Comparison of ENCODE assay signal across 2 fruit fly cellular contexts in the genomic region with DNA sequence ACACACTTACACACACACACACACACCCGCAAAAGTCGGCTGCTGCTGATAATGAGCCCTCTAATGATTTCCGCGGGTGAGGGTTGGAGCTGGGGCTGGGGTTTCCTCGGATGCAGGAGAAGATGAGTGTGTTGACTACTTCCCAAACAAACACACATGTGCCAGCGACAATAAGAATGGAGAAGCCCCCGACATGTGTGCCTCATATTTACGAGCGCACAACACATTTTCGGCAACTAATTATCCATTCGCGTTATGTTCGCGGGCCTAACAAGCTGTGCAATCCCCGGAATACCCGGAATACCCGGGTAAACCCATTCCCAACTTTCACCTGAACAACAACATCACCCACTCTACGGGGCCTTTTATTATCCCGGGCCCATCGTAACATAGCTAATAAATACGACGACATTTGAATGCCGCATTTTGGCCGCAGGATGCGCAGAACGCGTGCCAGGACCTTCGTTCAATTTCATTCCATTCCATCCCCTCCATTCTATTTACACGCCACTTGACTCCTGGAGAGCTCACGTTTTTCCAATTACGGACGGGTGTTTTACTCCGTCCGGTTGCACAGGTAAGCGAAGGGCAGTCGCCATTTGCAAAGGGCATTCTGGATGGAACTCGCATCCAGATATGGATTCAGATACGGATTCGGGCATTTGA.
TF ChIP-seq lines count a peak whose summit lies in the region.

No protein-coding gene starts in this region.

- TF ChIP-seq CTCF in whole organism, embryonic (GFP tag; optimal IDR thresholded peaks at IDR 0.05; lab: Kevin White, UChicago) = no peak

TF ChIP-seq in whole organism, embryonic, 481 proteins besides CTCF, POLR2A, EP300 and RAD21 (continues in another document):
- no peak for TF ChIP-seq pzg (GFP tag; optimal IDR thresholded peaks at IDR 0.05; lab: Kevin White, UChicago)
- TF ChIP-seq twi (tag; optimal IDR thresholded peaks at IDR 0.05; lab: Kevin White, UChicago) = peak; percentile 98
- no peak for TF ChIP-seq Eip74EF (GFP tag; optimal IDR thresholded peaks at IDR 0.05; lab: Kevin White, UChicago)
- TF ChIP-seq CG8478 (optimal IDR thresholded peaks at IDR 0.05; lab: Kevin White, UChicago) = no peak
- TF ChIP-seq CG10565 (GFP tag; optimal IDR thresholded peaks at IDR 0.05; lab: Kevin White, UChicago) = no peak
- TF ChIP-seq fru (optimal IDR thresholded peaks at IDR 0.05; lab: Kevin White, UChicago) = no peak
- TF ChIP-seq CG17612 (GFP tag; IDR thresholded peaks at IDR 0.05; lab: Robert Waterston, UW) = no peak
- TF ChIP-seq Doc2 (GFP tag; IDR thresholded peaks at IDR 0.05; lab: Robert Waterston, UW) = no peak
- no peak for TF ChIP-seq CG16813 (GFP tag; IDR thresholded peaks at IDR 0.05; lab: Robert Waterston, UW; ENCODE audit: partially characterized antibody)
- no peak for TF ChIP-seq CG3838 (GFP tag; optimal IDR thresholded peaks at IDR 0.05; lab: Kevin White, UChicago)
- no peak for TF ChIP-seq CG10366 (GFP tag; IDR thresholded peaks at IDR 0.05; lab: Robert Waterston, UW)
- TF ChIP-seq jing (GFP tag; optimal IDR thresholded peaks at IDR 0.05; lab: Kevin White, UChicago) = no peak
- no peak for TF ChIP-seq lola (GFP tag; optimal IDR thresholded peaks at IDR 0.05; lab: Kevin White, UChicago)
- TF ChIP-seq sob (GFP tag; IDR thresholded peaks at IDR 0.05; lab: Robert Waterston, UW) = no peak
- no peak for TF ChIP-seq Nf-YB (GFP tag; optimal IDR thresholded peaks at IDR 0.05; lab: Kevin White, UChicago)
- TF ChIP-seq Hr3 (GFP tag; optimal IDR thresholded peaks at IDR 0.05; lab: Kevin White, UChicago) = no peak
- TF ChIP-seq CG11093 (GFP tag; IDR thresholded peaks at IDR 0.05; lab: Robert Waterston, UW) = no peak
- TF ChIP-seq NC2α (GFP tag; optimal IDR thresholded peaks at IDR 0.05; lab: Kevin White, UChicago) = no peak
- TF ChIP-seq Bdp1 (GFP tag; optimal IDR thresholded peaks at IDR 0.05; lab: Kevin White, UChicago) = no peak
- no peak for TF ChIP-seq az2 (GFP tag; optimal IDR thresholded peaks at IDR 0.05; lab: Kevin White, UChicago)
- no peak for TF ChIP-seq CG10147 (GFP tag; optimal IDR thresholded peaks at IDR 0.05; lab: Kevin White, UChicago)
- TF ChIP-seq CG13296 (GFP tag; optimal IDR thresholded peaks at IDR 0.05; lab: Kevin White, UChicago) = no peak
- no peak for TF ChIP-seq Kr (GFP tag; optimal IDR thresholded peaks at IDR 0.05; lab: Kevin White, UChicago)
- TF ChIP-seq HLHmδ (GFP tag; optimal IDR thresholded peaks at IDR 0.05; lab: Kevin White, UChicago) = no peak
- no peak for TF ChIP-seq Jarid2 (GFP tag; optimal IDR thresholded peaks at IDR 0.05; lab: Kevin White, UChicago)
- peak; percentile 32; the same call in 1 of the 2 replicates for TF ChIP-seq CG43689 (GFP tag; IDR thresholded peaks at IDR 0.05; lab: Robert Waterston, UW)
- no peak for TF ChIP-seq D (optimal IDR thresholded peaks at IDR 0.05; lab: Kevin White, UChicago)
- TF ChIP-seq D (GFP tag; optimal IDR thresholded peaks at IDR 0.05; lab: Kevin White, UChicago) = no peak
- no peak for TF ChIP-seq CG15073 (GFP tag; optimal IDR thresholded peaks at IDR 0.05; lab: Kevin White, UChicago)
- no peak for TF ChIP-seq Usf (GFP tag; optimal IDR thresholded peaks at IDR 0.05; lab: Kevin White, UChicago)
- no peak for TF ChIP-seq Camta (GFP tag; optimal IDR thresholded peaks at IDR 0.05; lab: Kevin White, UChicago)
- TF ChIP-seq hkb (optimal IDR thresholded peaks at IDR 0.05; lab: Kevin White, UChicago) = no peak
- TF ChIP-seq hkb (GFP tag; IDR thresholded peaks at IDR 0.05; lab: Robert Waterston, UW) = no peak
- no peak for TF ChIP-seq hth (optimal IDR thresholded peaks at IDR 0.05; lab: Kevin White, UChicago)
- TF ChIP-seq cg (GFP tag; optimal IDR thresholded peaks at IDR 0.05; lab: Kevin White, UChicago) = peak; percentile 44
- no peak for TF ChIP-seq sisA (GFP tag; IDR thresholded peaks at IDR 0.05; lab: Robert Waterston, UW)
- no peak for TF ChIP-seq chif (GFP tag; optimal IDR thresholded peaks at IDR 0.05; lab: Kevin White, UChicago)
- peak; percentile 67 for TF ChIP-seq cad (GFP tag; optimal IDR thresholded peaks at IDR 0.05; lab: Kevin White, UChicago)
- TF ChIP-seq CG13894 (tag; optimal IDR thresholded peaks at IDR 0.05; lab: Kevin White, UChicago) = peak; percentile 37
- no peak for TF ChIP-seq cwo (GFP tag; optimal IDR thresholded peaks at IDR 0.05; lab: Kevin White, UChicago)
- no peak for TF ChIP-seq CG14014 (GFP tag; IDR thresholded peaks at IDR 0.05; lab: Robert Waterston, UW)
- TF ChIP-seq CG6175 (GFP tag; IDR thresholded peaks at IDR 0.05; lab: Robert Waterston, UW) = no peak
- TF ChIP-seq tll (GFP tag; optimal IDR thresholded peaks at IDR 0.05; lab: Kevin White, UChicago) = peak in 1 of 2 experiments; percentile 97
- 0 out of 2 replicates have a peak, but pooled peaks have one; percentile 5 for TF ChIP-seq CG4360 (GFP tag; IDR thresholded peaks at IDR 0.05; lab: Robert Waterston, UW)

TF ChIP-seq in whole organism, wandering third instar larva, 38 proteins besides CTCF, POLR2A, EP300 and RAD21:
- TF ChIP-seq Hr83 (GFP tag; optimal IDR thresholded peaks at IDR 0.05; lab: Kevin White, UChicago; ENCODE audit: poor library complexity, severe bottlenecking) (no peak), Rel (GFP tag; optimal IDR thresholded peaks at IDR 0.05; lab: Kevin White, UChicago) (no peak), Rel (tag; optimal IDR thresholded peaks at IDR 0.05; lab: Kevin White, UChicago) (peak; percentile 23), fru (GFP tag; optimal IDR thresholded peaks at IDR 0.05; lab: Kevin White, UChicago) (no peak)
